Worm (Caenorhabditis elegans) whole organism, early embryonic: Measurements from ENCODE around the gene F47F2.1.

Experiments used
- B0310.2 ChIP-seq: sonication (generic microtip); optimal IDR thresholded peaks from 2 replicates; lab custom pipeline; 2016; ENCODE audit warnings: mild to moderate bottlenecking, missing genetic modification characterization, missing compliant biosample characterization
- F13C5.2 ChIP-seq: sonication (generic microtip); optimal IDR thresholded peaks from 2 replicates; lab custom pipeline; 2017; ENCODE audit warnings: mild to moderate bottlenecking, missing genetic modification characterization, inconsistent platforms, missing compliant biosample characterization
- aly-1 ChIP-seq: sonication (generic microtip); optimal IDR thresholded peaks from 2 replicates; lab custom pipeline; 2016; ENCODE audit warnings: missing genetic modification characterization, missing compliant biosample characterization
- ama-1 ChIP-seq: fragments of 150-350 bp; optimal IDR thresholded peaks from 2 replicates; lab custom pipeline; 2014
- ceh-13 ChIP-seq: fragments of 200-800 bp; sonication (Bioruptor generic); optimal IDR thresholded peaks from 2 replicates; lab custom pipeline; 2018; ENCODE audit warnings: mild to moderate bottlenecking, missing genetic modification characterization, missing compliant biosample characterization
- ceh-36 ChIP-seq: sonication (generic microtip); optimal IDR thresholded peaks from 2 replicates; lab custom pipeline; 2016; ENCODE audit warnings: missing genetic modification characterization, inconsistent platforms, missing compliant biosample characterization
- ets-7 ChIP-seq: sonication (generic microtip); optimal IDR thresholded peaks from 2 replicates; lab custom pipeline; 2016; ENCODE audit warnings: missing genotype, missing genetic modification characterization, missing compliant biosample characterization
- flt-1 ChIP-seq: fragments of 200-800 bp; sonication (Bioruptor generic); IDR thresholded peaks from 2 replicates; pipeline ENCODE4 v1.3.6; 2022; ENCODE audit warnings: missing genetic modification characterization, missing compliant biosample characterization
- hmbx-1 ChIP-seq: sonication (generic microtip); optimal IDR thresholded peaks from 2 replicates; lab custom pipeline; 2016; ENCODE audit warnings: mild to moderate bottlenecking, missing genetic modification characterization, missing compliant biosample characterization
- hmg-4 ChIP-seq: fragments of 200-800 bp; sonication (Bioruptor generic); optimal IDR thresholded peaks from 2 replicates; lab custom pipeline; 2018; ENCODE audit warnings: mild to moderate bottlenecking, missing genetic modification characterization, missing compliant biosample characterization
- hnd-1 ChIP-seq: sonication (generic microtip); optimal IDR thresholded peaks from 2 replicates; lab custom pipeline; 2016; ENCODE audit warnings: missing genetic modification characterization, missing compliant biosample characterization
- pes-1 ChIP-seq: fragments of 200-800 bp; sonication (Bioruptor generic); IDR thresholded peaks from 2 replicates; pipeline ENCODE4 v1.3.6; 2022; ENCODE audit warnings: missing genetic modification reagents, missing genetic modification characterization, missing compliant biosample characterization
- scrt-1 ChIP-seq: fragments of 200-800 bp; sonication (Bioruptor generic); IDR thresholded peaks from 2 replicates; pipeline ENCODE4 v1.3.6; 2022; ENCODE audit warnings: missing genetic modification characterization, missing compliant biosample characterization
- sea-1 ChIP-seq: fragments of 200-800 bp; sonication (Bioruptor generic); conservative IDR thresholded peaks from 2 replicates; pipeline ENCODE4 v1.3.6; 2022; ENCODE audit warnings: missing genetic modification characterization, missing compliant biosample characterization
- tbx-11 ChIP-seq: fragments of 200-800 bp; sonication (Bioruptor generic); IDR thresholded peaks from 2 replicates; pipeline ENCODE4 v1.3.6; 2022; ENCODE audit warnings: missing genetic modification characterization, missing compliant biosample characterization
- tbx-37 ChIP-seq: fragments of 200-800 bp; sonication (Bioruptor generic); conservative IDR thresholded peaks from 2 replicates; pipeline ENCODE4 v1.3.6; 2022; ENCODE audit warnings: missing genetic modification reagents, missing genetic modification characterization, missing compliant biosample characterization
- tra-4 ChIP-seq: sonication (generic microtip); optimal IDR thresholded peaks from 2 replicates; lab custom pipeline; 2017; ENCODE audit warnings: missing genetic modification characterization, missing compliant biosample characterization

Gene F47F2.1

ce11 chrX:3898255-3899177 lies 20.2 kb downstream of the F47F2.1 start:
- TF ChIP-seq F13C5.2 (tag; lab: Kevin White, UChicago) (no peak), scrt-1 (GFP tag; lab: Robert Waterston, UW) (no peak), tbx-37 (GFP tag; lab: Robert Waterston, UW) (no peak), ceh-36 (tag; lab: Kevin White, UChicago) (no peak), ama-1 (lab: Kevin White, UChicago) (no peak), tra-4 (tag; lab: Kevin White, UChicago) (no peak), hmbx-1 (tag; lab: Kevin White, UChicago) (no peak), hmg-4 (no peak), sea-1 (no peak), aly-1 (tag; lab: Kevin White, UChicago) (no peak), tbx-11 (no peak), flt-1 (GFP tag; lab: Robert Waterston, UW) (no peak), B0310.2 (no peak), hnd-1 (no peak)

ce11 chrX:3900715-3901114 lies 22.4 kb downstream of the F47F2.1 start:
- TF ChIP-seq scrt-1 (GFP tag; lab: Robert Waterston, UW) (no peak), ceh-13 (no peak), ets-7 (tag; lab: Kevin White, UChicago) (no peak), pes-1 (GFP tag; lab: Robert Waterston, UW) (no peak; the same call in 1 of the 2 replicates), hmbx-1 (tag; lab: Kevin White, UChicago) (no peak), tbx-37 (GFP tag; lab: Robert Waterston, UW) (no peak), B0310.2 (no peak), tra-4 (tag; lab: Kevin White, UChicago) (no peak), aly-1 (tag; lab: Kevin White, UChicago) (no peak), ama-1 (lab: Kevin White, UChicago) (no peak), hnd-1 (no peak), F13C5.2 (tag; lab: Kevin White, UChicago) (no peak), sea-1 (no peak), flt-1 (GFP tag; lab: Robert Waterston, UW) (no peak), hmg-4 (no peak), tbx-11 (no peak), ceh-36 (tag; lab: Kevin White, UChicago) (no peak)

- TF ChIP-seq F13C5.2 (tag; lab: Kevin White, UChicago) (no peak), sea-1 (no peak), hnd-1 (no peak), tbx-11 (no peak), ceh-13 (no peak), pes-1 (GFP tag; lab: Robert Waterston, UW) (no peak), tbx-37 (GFP tag; lab: Robert Waterston, UW) (no peak), aly-1 (tag; lab: Kevin White, UChicago) (no peak), hmbx-1 (tag; lab: Kevin White, UChicago) (no peak), B0310.2 (no peak), ceh-36 (tag; lab: Kevin White, UChicago) (no peak)
Measured at ce11 chrX:3901389-3901788, 23.1 kb downstream of the F47F2.1 start.

ce11 chrX:3904568-3904967 lies 26.2 kb downstream of the F47F2.1 start, which contains the start of gene sup-12:
sup-12 (plus strand) TSS chrX:3904584.
- TF ChIP-seq ceh-36 (tag; lab: Kevin White, UChicago) (no peak), B0310.2 (no peak), ama-1 (lab: Kevin White, UChicago) (no peak), tbx-11 (no peak), pes-1 (GFP tag; lab: Robert Waterston, UW) (no peak), scrt-1 (GFP tag; lab: Robert Waterston, UW) (no peak), tbx-37 (GFP tag; lab: Robert Waterston, UW) (no peak), ets-7 (tag; lab: Kevin White, UChicago) (no peak), tra-4 (tag; lab: Kevin White, UChicago) (no peak), ceh-13 (no peak), aly-1 (tag; lab: Kevin White, UChicago) (no peak), flt-1 (GFP tag; lab: Robert Waterston, UW) (no peak), hmg-4 (no peak), hnd-1 (no peak), hmbx-1 (tag; lab: Kevin White, UChicago) (no peak), sea-1 (no peak)

- TF ChIP-seq pes-1 (GFP tag; lab: Robert Waterston, UW) (no peak), aly-1 (tag; lab: Kevin White, UChicago) (no peak), ama-1 (lab: Kevin White, UChicago) (no peak), ceh-36 (tag; lab: Kevin White, UChicago) (no peak), hmg-4 (no peak), ceh-13 (no peak), hmbx-1 (tag; lab: Kevin White, UChicago) (no peak), sea-1 (no peak), scrt-1 (GFP tag; lab: Robert Waterston, UW) (no peak), ets-7 (tag; lab: Kevin White, UChicago) (no peak), tbx-11 (no peak), F13C5.2 (tag; lab: Kevin White, UChicago) (no peak), hnd-1 (no peak), flt-1 (GFP tag; lab: Robert Waterston, UW) (no peak), tra-4 (tag; lab: Kevin White, UChicago) (no peak), B0310.2 (no peak), tbx-37 (GFP tag; lab: Robert Waterston, UW) (no peak)
Measured at ce11 chrX:3911280-3911679, 32.9 kb downstream of the F47F2.1 start, which contains the start of gene T22B2.5. T22B2.5 (minus strand) TSS chrX:3911380.

ce11 chrX:3914273-3914672 lies 35.9 kb downstream of the F47F2.1 start:
- peak; percentile 50; the same call in 1 of the 2 replicates for TF ChIP-seq tbx-37 (GFP tag; lab: Robert Waterston, UW)
- TF ChIP-seq F13C5.2 (tag; lab: Kevin White, UChicago): peak; percentile 42
- peak; percentile 64 for TF ChIP-seq tbx-11
- TF ChIP-seq flt-1 (GFP tag; lab: Robert Waterston, UW): peak; percentile 70
- no peak for TF ChIP-seq ets-7 (tag; lab: Kevin White, UChicago)
- peak; percentile 49 for TF ChIP-seq tra-4 (tag; lab: Kevin White, UChicago)
- peak; percentile 82 for TF ChIP-seq scrt-1 (GFP tag; lab: Robert Waterston, UW)
- TF ChIP-seq ama-1 (lab: Kevin White, UChicago): no peak
- peak; percentile 83 for TF ChIP-seq pes-1 (GFP tag; lab: Robert Waterston, UW)
- peak; percentile 76 for TF ChIP-seq hmg-4
- TF ChIP-seq hmbx-1 (tag; lab: Kevin White, UChicago): peak; percentile 33
- TF ChIP-seq aly-1 (tag; lab: Kevin White, UChicago): peak; percentile 55
- peak; percentile 75 for TF ChIP-seq B0310.2
- TF ChIP-seq hnd-1: peak; percentile 35
- TF ChIP-seq sea-1: peak; percentile 77; the same call in 1 of the 2 replicates
- peak; percentile 85 for TF ChIP-seq ceh-36 (tag; lab: Kevin White, UChicago)
- peak; percentile 49 for TF ChIP-seq ceh-13
